Fruit fly (Drosophila melanogaster) whole organism, embryonic: ENCODE data around the gene CG15882.

ENCODE experiments used
- CG10543 ChIP-seq: fragments of 200-800 bp; sonication (Bioruptor generic); optimal IDR thresholded peaks from 3 replicates; lab custom pipeline; 2017; ENCODE audit warnings: missing biosample characterization, mild to moderate bottlenecking, missing genetic modification characterization, moderate library complexity
- CG10979 ChIP-seq: fragments of 200-800 bp; sonication (Bioruptor generic); optimal IDR thresholded peaks from 2 replicates; lab custom pipeline; 2018; ENCODE audit warnings: missing biosample characterization, mild to moderate bottlenecking, missing genetic modification characterization, moderate library complexity
- CG11560 ChIP-seq: fragments of 200-800 bp; sonication (Bioruptor generic); IDR thresholded peaks from 3 replicates; pipeline ENCODE4 v1.3.6; 2022; ENCODE audit warnings: missing biosample characterization, missing genetic modification characterization
- CG12659 ChIP-seq: fragments of 200-800 bp; sonication (Bioruptor generic); optimal IDR thresholded peaks from 3 replicates; lab custom pipeline; 2017; ENCODE audit warnings: mild to moderate bottlenecking, missing biosample characterization, missing genetic modification reagents, missing genetic modification characterization
- CG14050 ChIP-seq: fragments of 200-800 bp; sonication (Bioruptor generic); IDR thresholded peaks from 3 replicates; pipeline ENCODE4 v1.3.6; 2022; ENCODE audit warnings: missing biosample characterization, missing genetic modification characterization
- CG14965 ChIP-seq: fragments of 200-800 bp; sonication (Bioruptor generic); optimal IDR thresholded peaks from 2 replicates; lab custom pipeline; 2016; ENCODE audit warnings: missing biosample characterization, missing genetic modification characterization, borderline replicate concordance
- CG1603 ChIP-seq: fragments of 200-800 bp; sonication (Bioruptor generic); optimal IDR thresholded peaks from 2 replicates; lab custom pipeline; 2019; ENCODE audit warnings: missing biosample characterization, mild to moderate bottlenecking, missing genetic modification characterization, moderate library complexity
- CG16815 ChIP-seq: fragments of 200-800 bp; sonication (Bioruptor generic); optimal IDR thresholded peaks from 3 replicates; lab custom pipeline; 2017; ENCODE audit warnings: missing biosample characterization, mild to moderate bottlenecking, missing genetic modification characterization
- CG17802 ChIP-seq: fragments of 200-800 bp; sonication (Bioruptor generic); optimal IDR thresholded peaks from 2 replicates; lab custom pipeline; 2018; ENCODE audit warnings: missing biosample characterization, mild to moderate bottlenecking, missing genetic modification characterization, moderate library complexity
- CG2120 ChIP-seq: fragments of 200-800 bp; sonication (Bioruptor generic); optimal IDR thresholded peaks from 3 replicates; lab custom pipeline; 2016; ENCODE audit warnings: missing biosample characterization, missing genetic modification characterization
- CG30020 ChIP-seq: fragments of 200-800 bp; optimal IDR thresholded peaks from 2 replicates; lab custom pipeline; 2019; ENCODE audit warnings: missing biosample characterization, mild to moderate bottlenecking, missing genetic modification characterization, moderate library complexity
- CG30431 ChIP-seq: fragments of 200-800 bp; sonication (Bioruptor generic); optimal IDR thresholded peaks from 2 replicates; lab custom pipeline; 2017; ENCODE audit warnings: missing biosample characterization, missing genetic modification characterization
- CG31388 ChIP-seq: fragments of 200-800 bp; sonication (Bioruptor generic); optimal IDR thresholded peaks from 2 replicates; lab custom pipeline; 2016; ENCODE audit warnings: missing biosample characterization, missing genetic modification characterization
- CG6791 ChIP-seq: fragments of 200-800 bp; sonication (Bioruptor generic); IDR thresholded peaks from 3 replicates; pipeline ENCODE4 v1.3.6; 2022; ENCODE audit warnings: missing biosample characterization, missing genetic modification characterization; ENCODE audit not compliant: partially characterized antibody
- CG6813 ChIP-seq: fragments of 200-800 bp; sonication (Bioruptor generic); optimal IDR thresholded peaks from 2 replicates; lab custom pipeline; 2017; ENCODE audit warnings: missing biosample characterization, missing genetic modification characterization, mild to moderate bottlenecking, moderate library complexity, missing genetic modification reagents
- CG7357 ChIP-seq: fragments of 200-800 bp; sonication (Bioruptor generic); IDR thresholded peaks from 3 replicates; pipeline ENCODE4 v1.3.6; 2022; ENCODE audit warnings: missing biosample characterization, missing genetic modification characterization
- CG8281 ChIP-seq: fragments of 200-800 bp; sonication (Bioruptor generic); optimal IDR thresholded peaks from 2 replicates; lab custom pipeline; 2018; ENCODE audit warnings: missing biosample characterization, mild to moderate bottlenecking, missing genetic modification characterization, moderate library complexity
- CG9727 ChIP-seq: fragments of 200-800 bp; sonication (Bioruptor generic); optimal IDR thresholded peaks from 3 replicates; lab custom pipeline; 2017; ENCODE audit warnings: missing biosample characterization, mild to moderate bottlenecking, missing genetic modification characterization
- Chrac-16 ChIP-seq: fragments of 200-800 bp; sonication (Bioruptor generic); optimal IDR thresholded peaks from 3 replicates; lab custom pipeline; 2016; ENCODE audit warnings: missing biosample characterization, missing genetic modification characterization
- D19A ChIP-seq: fragments of 200-800 bp; optimal IDR thresholded peaks from 3 replicates; lab custom pipeline; 2019; ENCODE audit warnings: missing biosample characterization, mild to moderate bottlenecking, missing genetic modification characterization, moderate library complexity
- Fer3 ChIP-seq: fragments of 200-800 bp; sonication (Bioruptor generic); optimal IDR thresholded peaks from 2 replicates; lab custom pipeline; 2018; ENCODE audit warnings: missing biosample characterization, mild to moderate bottlenecking, missing genetic modification characterization, moderate library complexity
- Myb ChIP-seq: fragments of 200-800 bp; sonication (Bioruptor generic); optimal IDR thresholded peaks from 2 replicates; lab custom pipeline; 2016; ENCODE audit warnings: missing biosample characterization, missing genetic modification characterization
- Pdp1 ChIP-seq, 2 experiments: fragments of 200-800 bp; sonication (Bioruptor generic); optimal IDR thresholded peaks; 3 replicates each; lab custom pipeline; 2016; ENCODE audit warnings: missing biosample characterization in 2 of 2, missing genetic modification characterization in 2 of 2, mild to moderate bottlenecking in 1 of 2, moderate library complexity in 1 of 2
- ab ChIP-seq: fragments of 200-800 bp; sonication (Bioruptor generic); optimal IDR thresholded peaks from 2 replicates; lab custom pipeline; 2016; ENCODE audit warnings: missing biosample characterization, missing genetic modification characterization
- al ChIP-seq: fragments of 200-800 bp; sonication (Bioruptor generic); IDR thresholded peaks from 2 replicates; pipeline ENCODE4 v1.3.6; 2022; ENCODE audit warnings: missing biosample characterization, missing genetic modification characterization
- aop ChIP-seq: fragments of 200-800 bp; sonication (Bioruptor generic); IDR thresholded peaks from 2 replicates; pipeline ENCODE4 v1.3.6; 2022; ENCODE audit warnings: missing biosample characterization, missing genetic modification characterization
- ara ChIP-seq: fragments of 200-800 bp; sonication (Bioruptor generic); IDR thresholded peaks from 2 replicates; pipeline ENCODE4 v1.3.6; 2022; ENCODE audit warnings: missing biosample characterization, missing genetic modification characterization
- ash1 ChIP-seq: fragments of 200-800 bp; sonication (Bioruptor generic); optimal IDR thresholded peaks from 2 replicates; lab custom pipeline; 2018; ENCODE audit warnings: missing biosample characterization, mild to moderate bottlenecking, missing genetic modification characterization
- bbx ChIP-seq: fragments of 200-800 bp; sonication (Bioruptor generic); IDR thresholded peaks from 2 replicates; pipeline ENCODE4 v1.3.6; 2022; ENCODE audit warnings: missing biosample characterization, missing genetic modification characterization; ENCODE audit not compliant: partially characterized antibody
- corto ChIP-seq: fragments of 200-800 bp; sonication (Bioruptor generic); optimal IDR thresholded peaks from 2 replicates; lab custom pipeline; 2016; ENCODE audit warnings: missing biosample characterization, mild to moderate bottlenecking, missing genetic modification characterization, moderate library complexity
- crp ChIP-seq, 2 experiments: fragments of 200-800 bp; sonication (Bioruptor generic); optimal IDR thresholded peaks; 2 replicates in 1 of 2; 3 replicates in 1 of 2; lab custom pipeline; 2017; ENCODE audit warnings: missing biosample characterization in 2 of 2, missing genetic modification characterization in 2 of 2, mild to moderate bottlenecking in 1 of 2, moderate library complexity in 1 of 2
- da ChIP-seq: fragments of 200-800 bp; sonication (Bioruptor generic); optimal IDR thresholded peaks from 2 replicates; lab custom pipeline; 2016; ENCODE audit warnings: missing biosample characterization, missing genetic modification characterization
- dmrt11E ChIP-seq: fragments of 200-800 bp; sonication (Bioruptor generic); optimal IDR thresholded peaks from 3 replicates; lab custom pipeline; 2018; ENCODE audit warnings: missing biosample characterization, mild to moderate bottlenecking, missing genetic modification characterization, moderate library complexity
- fru ChIP-seq: fragments of >200 bp; optimal IDR thresholded peaks from 2 replicates; lab custom pipeline; 2017
- hth ChIP-seq: fragments of >200 bp; optimal IDR thresholded peaks from 2 replicates; lab custom pipeline; 2017; ENCODE audit warnings: inconsistent platforms
- kni ChIP-seq: fragments of 200-800 bp; sonication (Bioruptor generic); optimal IDR thresholded peaks from 3 replicates; lab custom pipeline; 2017; ENCODE audit warnings: mild to moderate bottlenecking, missing biosample characterization, missing genetic modification reagents, missing genetic modification characterization
- maf-S ChIP-seq: fragments of 200-800 bp; sonication (Bioruptor generic); optimal IDR thresholded peaks from 2 replicates; lab custom pipeline; 2016; ENCODE audit warnings: missing biosample characterization, missing genetic modification characterization
- rib ChIP-seq: fragments of 200-800 bp; sonication (Bioruptor generic); IDR thresholded peaks from 2 replicates; pipeline ENCODE4 v1.3.6; 2022; ENCODE audit warnings: missing biosample characterization, missing genetic modification characterization
- ro ChIP-seq: fragments of 200-800 bp; sonication (Bioruptor generic); IDR thresholded peaks from 2 replicates; pipeline ENCODE4 v1.3.6; 2022; ENCODE audit warnings: missing biosample characterization, missing genetic modification characterization
- sc ChIP-seq, 3 experiments: fragments of >200 bp in 2 of 3; fragments of 200-800 bp in 1 of 3; sonication (Bioruptor generic) in 1 of 3; optimal IDR thresholded peaks; 2 replicates in 2 of 3; 3 replicates in 1 of 3; lab custom pipeline; 2017; ENCODE audit warnings: mild to moderate bottlenecking in 1 of 3, missing biosample characterization in 1 of 3, missing genetic modification characterization in 1 of 3, missing genetic modification reagents in 1 of 3
- sens ChIP-seq: fragments of 200-800 bp; sonication (Bioruptor generic); peaks from one replicate; lab custom pipeline; 2016; ENCODE audit warnings: missing biosample characterization, missing genetic modification characterization
- slp2 ChIP-seq: fragments of 200-800 bp; sonication (Bioruptor generic); optimal IDR thresholded peaks from 2 replicates; lab custom pipeline; 2016; ENCODE audit warnings: missing biosample characterization, missing genetic modification characterization
- sqz ChIP-seq: fragments of 200-800 bp; sonication (Bioruptor generic); optimal IDR thresholded peaks from 3 replicates; lab custom pipeline; 2018; ENCODE audit warnings: missing biosample characterization, mild to moderate bottlenecking, missing genetic modification characterization
- tll ChIP-seq, 2 experiments: fragments of 200-800 bp in 1 of 2; fragments of >200 bp in 1 of 2; sonication (Bioruptor generic) in 1 of 2; optimal IDR thresholded peaks; 2 replicates each; lab custom pipeline; 2017 to 2019; ENCODE audit warnings: missing biosample characterization in 2 of 2, missing genetic modification characterization in 2 of 2, mild to moderate bottlenecking in 1 of 2, moderate library complexity in 1 of 2
- vvl ChIP-seq: fragments of 200-800 bp; sonication (Bioruptor generic); IDR thresholded peaks from 2 replicates; pipeline ENCODE4 v1.3.6; 2022; ENCODE audit warnings: missing biosample characterization, missing genetic modification characterization
- wdn ChIP-seq: fragments of 200-800 bp; sonication (Bioruptor generic); IDR thresholded peaks from 2 replicates; pipeline ENCODE4 v1.3.6; 2022; ENCODE audit warnings: missing biosample characterization, missing genetic modification characterization
- zf30C ChIP-seq: fragments of 200-800 bp; sonication (Bioruptor generic); optimal IDR thresholded peaks from 3 replicates; lab custom pipeline; 2018; ENCODE audit warnings: missing biosample characterization, mild to moderate bottlenecking, missing genetic modification characterization

Gene CG15882

dm6 chrX:19120367-19120766, 3.8 kb downstream of the CG15882 start (continued):
- TF ChIP-seq CG10979 (tag; lab: Kevin White, UChicago) (no peak), CG10543 (GFP tag; lab: Kevin White, UChicago) (no peak), sens (GFP tag; lab: Kevin White, UChicago) (peak; percentile 59), dmrt11E (tag; lab: Kevin White, UChicago) (peak; percentile 0)

DNA sequence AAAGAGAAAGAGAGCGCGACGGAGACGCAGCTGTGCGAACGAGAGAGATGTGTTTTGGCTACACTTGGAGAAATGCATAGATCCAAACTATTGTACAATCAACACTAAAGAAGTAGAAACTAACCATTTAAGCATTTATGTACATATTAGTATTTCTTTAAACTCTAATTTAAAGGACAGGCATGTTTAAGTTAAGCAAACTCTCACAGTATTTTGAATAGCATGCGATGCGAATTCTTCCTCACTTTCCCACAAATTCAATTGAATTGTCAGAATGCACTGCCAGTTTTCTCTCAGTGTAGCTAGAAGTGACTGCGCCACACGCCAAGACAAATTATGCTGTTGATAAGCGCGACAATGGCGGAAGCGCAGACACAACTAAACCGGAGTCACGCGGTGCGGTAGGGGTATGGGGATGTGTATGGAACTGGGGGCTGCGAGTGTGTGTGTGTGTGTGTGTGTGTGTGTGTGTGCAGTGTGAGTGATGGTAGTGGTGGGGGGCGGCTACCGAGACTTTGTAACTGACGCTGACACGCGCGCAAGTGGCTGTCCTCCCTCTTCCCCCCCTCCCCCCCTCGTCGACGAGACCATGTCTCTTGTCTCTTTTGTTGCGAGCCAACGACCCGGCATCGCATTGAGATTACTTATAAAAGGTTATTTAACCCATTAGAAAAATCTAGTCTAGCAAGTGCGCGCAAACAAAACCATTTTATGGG, 17.2 kb downstream of the CG15882 start:
- TF ChIP-seq rib, result no peak
- TF ChIP-seq CG6813 (GFP tag; lab: Kevin White, UChicago), result peak; percentile 26
- TF ChIP-seq ash1 (GFP tag; lab: Kevin White, UChicago), result no peak
- no peak for TF ChIP-seq sc (optimal IDR thresholded peaks at IDR 0.05; lab: Kevin White, UChicago)
- no peak for TF ChIP-seq sc (GFP tag; optimal IDR thresholded peaks at IDR 0.05; lab: Kevin White, UChicago)
- TF ChIP-seq CG8281, result peak; percentile 4
- TF ChIP-seq CG12659 (GFP tag; lab: Kevin White, UChicago), result peak; percentile 29
- no peak for TF ChIP-seq CG30431 (GFP tag; lab: Kevin White, UChicago)
- TF ChIP-seq Myb, result no peak
- TF ChIP-seq CG14965 (GFP tag; lab: Kevin White, UChicago), result no peak
- no peak for TF ChIP-seq sqz (GFP tag; lab: Kevin White, UChicago)
- no peak for TF ChIP-seq CG6791 (GFP tag; lab: Robert Waterston, UW)
- TF ChIP-seq D19A (tag; lab: Kevin White, UChicago), result peak; percentile 9
- no peak for TF ChIP-seq corto (GFP tag; lab: Kevin White, UChicago)
- TF ChIP-seq CG16815, result peak; percentile 11
- no peak for TF ChIP-seq hth (lab: Kevin White, UChicago)
- no peak for TF ChIP-seq al (GFP tag; lab: Robert Waterston, UW)
- peak; percentile 38 for TF ChIP-seq Fer3 (tag; lab: Kevin White, UChicago)
- no peak for TF ChIP-seq CG11560 (tag; lab: Robert Waterston, UW)
- TF ChIP-seq CG31388, result no peak
- peak in 1 of 2 experiments; percentile 30 for TF ChIP-seq Pdp1 (GFP tag; optimal IDR thresholded peaks at IDR 0.05; lab: Kevin White, UChicago)
- TF ChIP-seq maf-S (GFP tag; lab: Kevin White, UChicago), result no peak
- no peak for TF ChIP-seq crp (GFP tag; optimal IDR thresholded peaks at IDR 0.05; lab: Kevin White, UChicago)
- no peak for TF ChIP-seq bbx (GFP tag; lab: Robert Waterston, UW)
- peak; percentile 61 for TF ChIP-seq CG1603
- TF ChIP-seq ara (GFP tag; lab: Robert Waterston, UW), result no peak
- TF ChIP-seq kni (GFP tag; lab: Kevin White, UChicago), result no peak
- no peak for TF ChIP-seq wdn (GFP tag; lab: Robert Waterston, UW)
- TF ChIP-seq CG9727 (GFP tag; lab: Kevin White, UChicago), result peak; percentile 11
- TF ChIP-seq ro (GFP tag; lab: Robert Waterston, UW), result no peak
- TF ChIP-seq ab (GFP tag; lab: Kevin White, UChicago), result no peak
- no peak for TF ChIP-seq tll (GFP tag; optimal IDR thresholded peaks at IDR 0.05; lab: Kevin White, UChicago)
- TF ChIP-seq CG7357, result 0 out of 3 replicates have a peak, but pooled peaks have one; percentile 22
- peak; percentile 12 for TF ChIP-seq Chrac-16 (GFP tag; lab: Kevin White, UChicago)
- TF ChIP-seq CG10543 (GFP tag; lab: Kevin White, UChicago), result peak; percentile 23
- no peak for TF ChIP-seq fru (lab: Kevin White, UChicago)
- no peak for TF ChIP-seq slp2 (GFP tag; lab: Kevin White, UChicago)
- TF ChIP-seq zf30C, result no peak
- TF ChIP-seq da, result no peak
- TF ChIP-seq CG30020, result no peak
- no peak for TF ChIP-seq aop (GFP tag; lab: Robert Waterston, UW)
- TF ChIP-seq CG14050 (GFP tag; lab: Robert Waterston, UW), result no peak
- no peak for TF ChIP-seq vvl
- TF ChIP-seq CG17802 (tag; lab: Kevin White, UChicago), result no peak
- peak; percentile 58 for TF ChIP-seq CG2120
